Fruit fly (Drosophila melanogaster) whole organism, prepupa: ENCODE results near the gene CG13390.
A peak's percentile ranks its signal among the peaks of the same experiment; 100 is the strongest.

ENCODE experiments used
- Blimp-1 ChIP-seq: fragments of 200-800 bp; sonication (Bioruptor generic); optimal IDR thresholded peaks from 3 replicates; lab custom pipeline; 2017; ENCODE audit warnings: missing biosample characterization, missing genetic modification characterization, mild to moderate bottlenecking, moderate library complexity, missing genetic modification reagents
- CG10631 ChIP-seq: fragments of 200-800 bp; sonication (Bioruptor generic); optimal IDR thresholded peaks from 2 replicates; lab custom pipeline; 2016; ENCODE audit warnings: missing biosample characterization, missing genetic modification characterization
- CG10669 ChIP-seq: fragments of 200-800 bp; sonication (Bioruptor generic); optimal IDR thresholded peaks from 3 replicates; lab custom pipeline; 2018; ENCODE audit warnings: missing biosample characterization, mild to moderate bottlenecking, missing genetic modification characterization, moderate library complexity
- CG11762 ChIP-seq: fragments of 200-800 bp; sonication (Bioruptor generic); optimal IDR thresholded peaks from 3 replicates; lab custom pipeline; 2016; ENCODE audit warnings: missing biosample characterization, missing genetic modification characterization; ENCODE audit not compliant: insufficient read depth
- CG15336 ChIP-seq: fragments of 200-800 bp; sonication (Bioruptor generic); IDR thresholded peaks from 2 replicates; pipeline ENCODE4 v1.3.6; 2022; ENCODE audit warnings: missing biosample characterization, missing genetic modification characterization
- CG16779 ChIP-seq: fragments of 200-800 bp; sonication (Bioruptor generic); optimal IDR thresholded peaks from 3 replicates; lab custom pipeline; 2017; ENCODE audit warnings: missing biosample characterization, mild to moderate bottlenecking, missing genetic modification characterization
- CG3032 ChIP-seq: fragments of 200-800 bp; optimal IDR thresholded peaks from 2 replicates; lab custom pipeline; 2019; ENCODE audit warnings: missing biosample characterization, mild to moderate bottlenecking, missing genetic modification characterization, moderate library complexity
- CG31627 ChIP-seq: fragments of 200-800 bp; sonication (Bioruptor generic); optimal IDR thresholded peaks from 3 replicates; lab custom pipeline; 2016; ENCODE audit warnings: missing biosample characterization, missing genetic modification characterization
- CG32006 ChIP-seq: fragments of 200-800 bp; sonication (Bioruptor generic); optimal IDR thresholded peaks from 3 replicates; lab custom pipeline; 2017; ENCODE audit warnings: missing biosample characterization, mild to moderate bottlenecking, missing genetic modification characterization
- CG34406 ChIP-seq: fragments of 200-800 bp; sonication (Bioruptor generic); optimal IDR thresholded peaks from 3 replicates; lab custom pipeline; 2016; ENCODE audit warnings: missing biosample characterization, missing genetic modification characterization
- CG4318 ChIP-seq: fragments of 200-800 bp; sonication (Bioruptor generic); optimal IDR thresholded peaks from 3 replicates; lab custom pipeline; 2017; ENCODE audit warnings: missing biosample characterization, mild to moderate bottlenecking, missing genetic modification characterization
- CG6276 ChIP-seq: fragments of 200-800 bp; sonication (Bioruptor generic); optimal IDR thresholded peaks from 2 replicates; lab custom pipeline; 2017; ENCODE audit warnings: missing biosample characterization, mild to moderate bottlenecking, missing genetic modification characterization
- CG6854 ChIP-seq: fragments of 200-800 bp; sonication (Bioruptor generic); optimal IDR thresholded peaks from 2 replicates; lab custom pipeline; 2017; ENCODE audit warnings: missing biosample characterization, mild to moderate bottlenecking, missing genetic modification characterization
- CG7368 ChIP-seq: fragments of 200-800 bp; sonication (Bioruptor generic); optimal IDR thresholded peaks from 3 replicates; lab custom pipeline; 2016; ENCODE audit warnings: missing biosample characterization, missing genetic modification characterization
- CG8119 ChIP-seq: fragments of 200-800 bp; sonication (Bioruptor generic); IDR thresholded peaks from 3 replicates; pipeline ENCODE4 v1.3.6; 2022; ENCODE audit warnings: missing biosample characterization, missing genetic modification characterization
- CG8319 ChIP-seq: fragments of 200-800 bp; sonication (Bioruptor generic); optimal IDR thresholded peaks from 3 replicates; lab custom pipeline; 2016; ENCODE audit warnings: missing biosample characterization, missing genetic modification characterization
- CG8632 ChIP-seq: fragments of 200-800 bp; sonication (Bioruptor generic); optimal IDR thresholded peaks from 3 replicates; lab custom pipeline; 2016; ENCODE audit warnings: missing biosample characterization, missing genetic modification characterization
- Eip78C ChIP-seq: fragments of 200-800 bp; sonication (Bioruptor generic); peaks from one replicate; lab custom pipeline; 2016; ENCODE audit warnings: missing biosample characterization, missing genetic modification characterization
- Ets21C ChIP-seq: fragments of 200-800 bp; sonication (Bioruptor generic); optimal IDR thresholded peaks from 3 replicates; lab custom pipeline; 2016; ENCODE audit warnings: missing biosample characterization, missing genetic modification characterization
- Ets96B ChIP-seq: fragments of 200-800 bp; optimal IDR thresholded peaks from 2 replicates; lab custom pipeline; 2019; ENCODE audit warnings: missing biosample characterization, mild to moderate bottlenecking, missing genetic modification characterization, moderate library complexity
- Hr38 ChIP-seq: sonication (Bioruptor generic); optimal IDR thresholded peaks from 2 replicates; lab custom pipeline; 2016; ENCODE audit warnings: missing biosample characterization, missing genetic modification characterization
- Hr39 ChIP-seq: fragments of 200-800 bp; sonication (Bioruptor generic); optimal IDR thresholded peaks from 2 replicates; lab custom pipeline; 2016; ENCODE audit warnings: missing biosample characterization, missing genetic modification characterization
- Smox ChIP-seq: fragments of 200-800 bp; sonication (Bioruptor generic); optimal IDR thresholded peaks from 3 replicates; lab custom pipeline; 2016; ENCODE audit warnings: missing biosample characterization, missing genetic modification characterization
- Sox102F ChIP-seq: fragments of 200-800 bp; sonication (Bioruptor generic); optimal IDR thresholded peaks from 2 replicates; lab custom pipeline; 2016; ENCODE audit warnings: missing biosample characterization, mild to moderate bottlenecking, missing genetic modification characterization
- Sox14 ChIP-seq: fragments of 200-800 bp; sonication (Bioruptor generic); optimal IDR thresholded peaks from 3 replicates; lab custom pipeline; 2016; ENCODE audit warnings: missing biosample characterization, missing genetic modification characterization
- dac ChIP-seq: fragments of 200-800 bp; sonication (Bioruptor generic); optimal IDR thresholded peaks from 2 replicates; lab custom pipeline; 2017; ENCODE audit warnings: missing biosample characterization, mild to moderate bottlenecking, missing genetic modification characterization
- eg ChIP-seq: fragments of 200-800 bp; sonication (Bioruptor generic); IDR thresholded peaks from 3 replicates; pipeline ENCODE4 v1.3.6; 2022; ENCODE audit warnings: missing biosample characterization, missing genetic modification characterization
- esn ChIP-seq: fragments of 200-800 bp; sonication (Bioruptor generic); optimal IDR thresholded peaks from 2 replicates; lab custom pipeline; 2016; ENCODE audit warnings: missing biosample characterization, mild to moderate bottlenecking, missing genetic modification characterization, moderate library complexity
- fd59A ChIP-seq: fragments of 200-800 bp; sonication (Bioruptor generic); optimal IDR thresholded peaks from 2 replicates; lab custom pipeline; 2017; ENCODE audit warnings: missing biosample characterization, mild to moderate bottlenecking, missing genetic modification characterization, missing genetic modification reagents
- fd85E ChIP-seq: fragments of 200-800 bp; sonication (Bioruptor generic); optimal IDR thresholded peaks from 3 replicates; lab custom pipeline; 2016; ENCODE audit warnings: missing biosample characterization, missing genetic modification characterization
- lz ChIP-seq: fragments of 200-800 bp; sonication (Bioruptor generic); optimal IDR thresholded peaks from 3 replicates; lab custom pipeline; 2016; ENCODE audit warnings: missing biosample characterization, missing genetic modification characterization
- pdm3 ChIP-seq: fragments of 200-800 bp; sonication (Bioruptor generic); optimal IDR thresholded peaks from 3 replicates; lab custom pipeline; 2016; ENCODE audit warnings: missing biosample characterization, missing genetic modification characterization
- ss ChIP-seq, 2 experiments: fragments of 200-800 bp; sonication (Bioruptor generic); optimal IDR thresholded peaks; 2 replicates in 1 of 2; 3 replicates in 1 of 2; lab custom pipeline; 2017 to 2018; ENCODE audit warnings: mild to moderate bottlenecking in 2 of 2, missing biosample characterization in 2 of 2, missing genetic modification characterization in 2 of 2, moderate library complexity in 1 of 2
- svp ChIP-seq: fragments of 200-800 bp; sonication (Bioruptor generic); peaks from one replicate; lab custom pipeline; 2016; ENCODE audit warnings: missing biosample characterization, missing genetic modification characterization
- vri ChIP-seq: fragments of 200-800 bp; sonication (Bioruptor generic); optimal IDR thresholded peaks from 3 replicates; lab custom pipeline; 2016; ENCODE audit warnings: missing biosample characterization, mild to moderate bottlenecking, missing genetic modification characterization

The CG13390 gene

DNA sequence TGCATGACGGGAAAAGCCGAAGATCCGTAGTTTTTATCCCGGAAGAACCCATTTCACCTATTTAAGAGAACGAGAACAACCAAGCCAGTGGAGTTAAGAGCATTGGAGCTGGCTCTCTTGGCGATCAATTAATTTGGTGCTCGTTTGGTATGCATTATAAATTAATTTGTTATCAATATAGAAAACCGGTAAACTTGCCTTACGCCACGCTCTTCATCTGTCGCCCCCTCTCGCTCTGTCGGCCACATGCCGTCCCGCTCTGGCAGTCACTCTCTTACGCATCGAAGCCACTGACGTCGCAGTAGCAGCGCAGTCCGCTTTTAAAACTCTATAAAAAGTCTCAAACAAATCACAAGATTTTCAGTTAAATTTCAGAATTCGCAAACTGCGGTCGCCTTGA lies 30.3 kb downstream of the CG13390 start, which contains the start of gene CG7778:
TSS of gene CG7778 (plus strand) at position 361 of the 400 bp plus-strand sequence.
- TF ChIP-seq CG6276, result no peak
- TF ChIP-seq Eip78C (GFP tag; lab: Kevin White, UChicago), result peak; percentile 0

DNA sequence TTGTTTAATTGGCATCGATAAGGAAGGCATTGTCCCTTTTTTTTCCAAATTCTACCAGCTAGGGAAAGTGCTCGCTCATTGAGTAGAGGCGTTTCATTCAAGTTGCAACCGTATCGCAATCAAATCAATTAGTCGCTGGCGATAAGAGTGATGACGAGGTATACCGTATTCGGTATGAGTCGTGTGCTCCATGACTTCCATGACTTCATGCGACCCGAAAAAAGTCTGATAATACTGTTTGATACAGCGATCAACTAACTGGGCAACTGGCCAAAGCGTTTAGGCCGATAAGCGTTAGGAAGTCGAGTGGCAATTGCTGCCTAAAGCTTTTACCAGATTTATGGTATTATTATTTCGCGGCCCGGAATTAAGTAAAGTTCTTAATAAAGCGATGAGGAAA lies 32.1 kb downstream of the CG13390 start:
- no peak for TF ChIP-seq CG11762 (GFP tag; lab: Kevin White, UChicago)
- no peak for TF ChIP-seq CG10669 (GFP tag; lab: Kevin White, UChicago)
- TF ChIP-seq Sox14 (GFP tag; lab: Kevin White, UChicago), result no peak
- no peak for TF ChIP-seq eg (GFP tag; lab: Robert Waterston, UW)
- TF ChIP-seq CG7368 (GFP tag; lab: Kevin White, UChicago), result no peak
- no peak for TF ChIP-seq CG32006 (GFP tag; lab: Kevin White, UChicago)
- no peak for TF ChIP-seq CG8632 (GFP tag; lab: Kevin White, UChicago)
- TF ChIP-seq lz, result no peak
- no peak for TF ChIP-seq fd59A (GFP tag; lab: Kevin White, UChicago)
- no peak for TF ChIP-seq CG6276
- no peak for TF ChIP-seq Hr38 (GFP tag; lab: Kevin White, UChicago)
- TF ChIP-seq svp (GFP tag; lab: Kevin White, UChicago), result peak; percentile 84
- TF ChIP-seq CG16779 (tag; lab: Kevin White, UChicago), result no peak
- TF ChIP-seq vri (GFP tag; lab: Kevin White, UChicago), result peak; percentile 70
- no peak for TF ChIP-seq CG34406
- no peak for TF ChIP-seq Hr39 (GFP tag; lab: Kevin White, UChicago)
- TF ChIP-seq Ets21C, result no peak
- TF ChIP-seq, all 60 proteins: peak for 2

DNA sequence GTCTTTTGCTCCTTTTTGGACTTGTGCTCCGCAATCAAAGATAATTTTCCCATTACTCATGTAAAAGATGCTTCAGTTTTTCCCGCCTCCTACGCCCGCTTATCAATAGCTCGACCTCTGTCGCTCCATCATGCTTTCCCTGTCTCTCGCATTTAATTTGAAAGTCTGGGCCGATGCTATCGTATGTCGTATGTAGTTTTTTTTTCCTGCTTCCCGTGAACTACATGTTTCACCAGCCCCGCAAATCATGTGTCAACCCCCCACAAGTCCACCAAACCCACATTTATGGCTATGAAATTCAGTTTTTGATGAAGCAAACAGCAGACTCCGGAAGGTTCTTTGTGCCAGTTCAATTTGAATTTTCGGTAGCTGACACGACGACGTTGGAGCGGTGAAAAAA lies 34.2 kb downstream of the CG13390 start, which contains the start of gene CG14273:
TSS of gene CG14273 (plus strand) at position 301 of the 400 bp plus-strand sequence.
- no peak for TF ChIP-seq pdm3 (GFP tag; lab: Kevin White, UChicago)
- TF ChIP-seq CG16779 (tag; lab: Kevin White, UChicago), result no peak
- TF ChIP-seq Blimp-1 (GFP tag; lab: Kevin White, UChicago), result no peak
- TF ChIP-seq Sox102F (GFP tag; lab: Kevin White, UChicago), result no peak
- no peak for TF ChIP-seq fd85E
- TF ChIP-seq dac (GFP tag; lab: Kevin White, UChicago), result no peak
- TF ChIP-seq CG6276, result no peak
- no peak for TF ChIP-seq Smox (GFP tag; lab: Kevin White, UChicago)
- no peak for TF ChIP-seq svp (GFP tag; lab: Kevin White, UChicago)

DNA sequence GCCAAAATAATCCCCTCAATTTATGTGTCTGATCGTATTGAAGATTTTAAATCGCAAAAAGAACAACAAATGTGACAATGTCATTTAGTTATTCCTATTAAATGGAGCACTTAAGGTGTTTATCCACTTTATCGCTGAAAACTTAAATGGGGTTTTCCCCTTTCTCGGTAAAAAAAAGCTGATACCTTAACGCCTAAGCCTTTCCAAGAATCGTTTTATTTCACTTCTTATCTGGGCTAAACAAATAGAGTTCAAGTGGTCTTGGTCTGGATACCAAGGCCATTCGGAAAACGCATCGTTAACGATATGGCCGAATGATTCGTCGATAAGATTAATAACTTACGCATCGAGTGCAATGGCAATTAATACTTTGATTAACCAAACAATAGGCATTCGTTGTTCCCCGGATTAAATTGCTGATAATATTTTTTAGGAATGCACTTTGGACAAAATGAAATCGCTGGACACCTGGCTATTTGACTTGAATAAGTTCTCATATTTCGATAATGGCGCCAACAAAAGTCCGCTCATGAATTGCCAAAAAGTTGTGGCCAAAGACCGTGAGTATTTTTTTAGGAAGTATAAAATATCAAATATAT lies 36.7 kb downstream of the CG13390 start:
- no peak for TF ChIP-seq CG31627 (GFP tag; lab: Kevin White, UChicago)
- TF ChIP-seq CG10669 (GFP tag; lab: Kevin White, UChicago), result no peak
- no peak for TF ChIP-seq Hr38 (GFP tag; lab: Kevin White, UChicago)
- TF ChIP-seq ss (GFP tag; optimal IDR thresholded peaks at IDR 0.05; lab: Kevin White, UChicago), result no peak
- TF ChIP-seq CG8319, result no peak
- TF ChIP-seq CG3032 (tag; lab: Kevin White, UChicago), result no peak
- TF ChIP-seq CG7368 (GFP tag; lab: Kevin White, UChicago), result no peak
- no peak for TF ChIP-seq CG15336 (GFP tag; lab: Robert Waterston, UW)
- TF ChIP-seq fd85E, result no peak
- no peak for TF ChIP-seq CG8632 (GFP tag; lab: Kevin White, UChicago)
- TF ChIP-seq esn (GFP tag; lab: Kevin White, UChicago), result no peak
- TF ChIP-seq Sox14 (GFP tag; lab: Kevin White, UChicago), result no peak
- no peak for TF ChIP-seq CG32006 (GFP tag; lab: Kevin White, UChicago)

DNA sequence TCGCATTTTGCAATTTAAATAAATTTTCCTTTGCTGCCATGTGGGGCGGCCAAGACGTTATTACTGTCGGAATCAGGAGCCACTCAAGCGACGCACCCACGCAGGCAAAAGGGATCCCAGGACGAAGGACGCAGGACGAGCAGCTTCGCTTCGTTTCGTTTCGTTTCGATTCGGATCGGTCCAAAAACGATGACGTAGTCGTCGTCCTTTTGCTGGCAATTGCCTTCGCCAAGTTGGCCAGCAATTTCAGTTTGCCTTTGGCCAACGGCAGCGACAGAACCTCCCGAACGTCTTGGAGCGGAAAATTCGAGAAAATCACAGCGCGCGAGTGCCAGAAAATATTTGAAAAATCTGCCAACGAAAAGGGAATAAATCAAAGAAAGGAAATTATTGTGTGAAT lies 38.6 kb downstream of the CG13390 start, which contains the start of gene witty:
TSS of gene witty (plus strand) at position 249 of the 400 bp plus-strand sequence.
- no peak for TF ChIP-seq Ets96B (tag; lab: Kevin White, UChicago)
- TF ChIP-seq CG8119 (GFP tag; lab: Robert Waterston, UW), result no peak
- TF ChIP-seq esn (GFP tag; lab: Kevin White, UChicago), result no peak
- TF ChIP-seq lz, result no peak
- TF ChIP-seq CG6854 (GFP tag; lab: Kevin White, UChicago), result no peak
- TF ChIP-seq eg (GFP tag; lab: Robert Waterston, UW), result no peak
- TF ChIP-seq CG4318 (GFP tag; lab: Kevin White, UChicago), result no peak
- no peak for TF ChIP-seq CG10631 (GFP tag; lab: Kevin White, UChicago)
